Worm (Caenorhabditis elegans) whole organism, L1 larva: Measurements from ENCODE around the gene Y53C12A.11.

ENCODE experiments used
- aly-2 ChIP-seq: fragments of 150-350 bp; optimal IDR thresholded peaks from 2 replicates; lab custom pipeline; 2014; ENCODE audit warnings: missing biosample characterization, missing genetic modification characterization
- ama-1 ChIP-seq: fragments of 150-350 bp; optimal IDR thresholded peaks from 2 replicates; lab custom pipeline; 2014
- ces-1 ChIP-seq: fragments of 150-350 bp; optimal IDR thresholded peaks from 2 replicates; lab custom pipeline; 2014; ENCODE audit warnings: missing biosample characterization, missing genetic modification reagents, missing genetic modification characterization
- fkh-10 ChIP-seq: sonication (generic microtip); optimal IDR thresholded peaks from 2 replicates; lab custom pipeline; 2017; ENCODE audit warnings: missing biosample characterization, missing genetic modification reagents, missing genetic modification characterization
- hpl-2 ChIP-seq: fragments of 150-350 bp; optimal IDR thresholded peaks from 2 replicates; lab custom pipeline; 2014; ENCODE audit warnings: missing biosample characterization, missing genetic modification reagents, missing genetic modification characterization
- lin-35 ChIP-seq, 2 experiments: fragments of 150-350 bp; optimal IDR thresholded peaks; 2 replicates each; lab custom pipeline; 2014; ENCODE audit warnings: missing biosample characterization in 2 of 2, missing genetic modification characterization in 2 of 2, missing genetic modification reagents in 2 of 2
- mab-9 ChIP-seq: fragments of 200-800 bp; sonication (Bioruptor generic); IDR thresholded peaks from 2 replicates; pipeline ENCODE4 v1.3.6; 2022; ENCODE audit warnings: missing genetic modification reagents, missing genetic modification characterization, missing compliant biosample characterization
- mdl-1 ChIP-seq, 2 experiments: fragments of 150-350 bp; optimal IDR thresholded peaks; 2 replicates each; lab custom pipeline; 2014 to 2017; ENCODE audit warnings: missing biosample characterization in 2 of 2, missing genetic modification characterization in 2 of 2, inconsistent platforms in 1 of 2
- nhr-20 ChIP-seq: sonication (generic microtip); optimal IDR thresholded peaks from 2 replicates; lab custom pipeline; 2016; ENCODE audit warnings: mild to moderate bottlenecking, missing genetic modification characterization, missing compliant biosample characterization
- unc-62 ChIP-seq: fragments of 150-350 bp; optimal IDR thresholded peaks from 2 replicates; lab custom pipeline; 2014; ENCODE audit warnings: missing biosample characterization, missing genetic modification reagents, missing genetic modification characterization
- zag-1 ChIP-seq: fragments of 150-350 bp; optimal IDR thresholded peaks from 2 replicates; lab custom pipeline; 2014; ENCODE audit warnings: missing biosample characterization, missing genetic modification characterization
- ztf-11 ChIP-seq, 2 experiments: sonication (generic microtip); optimal IDR thresholded peaks; 2 replicates each; lab custom pipeline; 2016 to 2017; ENCODE audit warnings: missing genetic modification characterization in 2 of 2, missing biosample characterization in 1 of 2, missing compliant biosample characterization in 1 of 2

ce11 chrII:9753730-9754129, 35.2 kb upstream of the Y53C12A.11 start, which contains the start of gene ZK1321.1:
- TF ChIP-seq zag-1 (tag; lab: Kevin White, UChicago) (no peak), aly-2 (tag; lab: Kevin White, UChicago) (no peak), lin-35 (GFP tag; optimal IDR thresholded peaks at IDR 0.05; lab: Kevin White, UChicago) (no peak), ztf-11 (tag; optimal IDR thresholded peaks at IDR 0.05; lab: Kevin White, UChicago) (no peak), ama-1 (lab: Kevin White, UChicago) (no peak), ces-1 (GFP tag; lab: Kevin White, UChicago) (no peak), hpl-2 (GFP tag; lab: Kevin White, UChicago) (no peak), mdl-1 (tag; optimal IDR thresholded peaks at IDR 0.05; lab: Kevin White, UChicago) (no peak), unc-62 (GFP tag; lab: Kevin White, UChicago) (no peak), fkh-10 (GFP tag; lab: Kevin White, UChicago) (no peak), mab-9 (GFP tag; lab: Robert Waterston, UW) (no peak), nhr-20 (tag; lab: Kevin White, UChicago) (no peak)
